Worm (Caenorhabditis elegans): Measurements from ENCODE around the gene K02E2.1.

ce11 chrV:20338870-20339269 lies 12.4 kb upstream of the K02E2.1 start:
- TF ChIP-seq nhr-237 (tag; optimal IDR thresholded peaks at IDR 0.05) (no peak), snpc-4 (tag; optimal IDR thresholded peaks at IDR 0.05) (no peak), pha-4 (tag; optimal IDR thresholded peaks at IDR 0.05) (no peak), nhr-28 (tag; optimal IDR thresholded peaks at IDR 0.05) (no peak), mep-1 (tag; optimal IDR thresholded peaks at IDR 0.05) (no peak), nhr-12 (tag; optimal IDR thresholded peaks at IDR 0.05) (no peak), unc-39 (tag; optimal IDR thresholded peaks at IDR 0.05) (no peak), nhr-2 (tag; optimal IDR thresholded peaks at IDR 0.05) (no peak), elt-1 (tag; optimal IDR thresholded peaks at IDR 0.05; ENCODE audit: borderline replicate concordance, insufficient read depth) (no peak)

Measured in whole organism, mixed stage, embryonic.